Fruit fly (Drosophila melanogaster) whole organism, wandering third instar larva: ENCODE measurements around the gene ds.

Experiments used
- GATAd ChIP-seq: sonication (Bioruptor generic); optimal IDR thresholded peaks from 2 replicates; lab custom pipeline; 2016; ENCODE audit warnings: missing biosample characterization, missing genetic modification characterization
- lola ChIP-seq: fragments of >200 bp; optimal IDR thresholded peaks from 2 replicates; lab custom pipeline; 2017; ENCODE audit warnings: missing biosample characterization, missing genetic modification characterization

DNA sequence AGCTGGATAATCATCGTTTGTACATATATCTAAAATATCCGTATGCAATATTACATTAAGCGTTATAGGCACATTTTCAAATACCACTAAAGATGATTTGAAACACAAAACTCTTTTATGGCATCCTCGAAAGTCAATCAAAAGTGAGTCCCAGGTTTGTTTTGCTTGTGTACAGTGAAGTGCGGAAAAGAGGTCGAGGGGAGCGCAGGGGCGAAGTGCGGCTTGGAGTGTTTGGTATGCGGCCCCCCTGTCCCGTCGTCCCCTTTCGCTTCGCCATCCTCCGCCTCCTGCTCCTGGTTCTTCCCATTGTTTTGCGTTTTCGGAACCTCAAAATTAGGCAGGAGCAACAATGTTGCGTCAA, 686 bp upstream of the ds start:
- TF ChIP-seq GATAd (GFP tag; lab: Kevin White, UChicago) (no peak), lola (no peak)
